Worm (Caenorhabditis elegans): ENCODE data around the gene irk-1.

The irk-1 gene

DNA sequence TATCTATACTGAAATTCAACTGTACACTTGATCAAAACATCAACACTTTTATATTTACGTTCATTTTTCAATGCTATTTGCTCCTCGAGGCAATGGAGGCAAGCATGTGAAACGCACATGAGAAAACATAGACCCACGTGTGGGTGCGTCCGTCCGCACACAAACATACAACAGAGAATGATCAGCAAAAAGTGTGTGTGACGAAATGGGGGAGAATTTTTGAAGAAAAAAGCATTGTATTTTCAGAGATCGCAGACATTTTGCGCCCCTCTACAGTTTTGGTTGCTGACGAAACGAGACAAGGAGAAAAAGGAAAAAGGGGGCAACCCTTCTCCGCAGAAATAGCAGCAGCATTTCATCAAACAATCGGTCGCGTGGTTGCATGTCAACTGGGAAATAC, 27.8 kb downstream of the irk-1 start (continued):
- TF ChIP-seq lin-1 (GFP tag; IDR thresholded peaks at IDR 0.05) (peak; percentile 87), ZK337.2 (GFP tag; IDR thresholded peaks at IDR 0.05) (no peak), mep-1 (tag; optimal IDR thresholded peaks at IDR 0.05) (peak; percentile 87), dpl-1 (GFP tag; optimal IDR thresholded peaks at IDR 0.05) (peak; percentile 55)

- TF ChIP-seq aha-1 (tag) (peak; percentile 99), lin-1 (GFP tag; IDR thresholded peaks at IDR 0.05) (peak; percentile 80), unc-39 (tag; optimal IDR thresholded peaks at IDR 0.05) (no peak), mes-2 (tag; optimal IDR thresholded peaks at IDR 0.05; ENCODE audit: poor library complexity, severe bottlenecking) (no peak), nhr-28 (tag; optimal IDR thresholded peaks at IDR 0.05) (peak; percentile 92), daf-8 (GFP tag; IDR thresholded peaks at IDR 0.05) (no peak), F44E2.7 (GFP tag; IDR thresholded peaks at IDR 0.05) (no peak), lin-39 (tag; optimal IDR thresholded peaks at IDR 0.05) (no peak), dve-1 (tag; optimal IDR thresholded peaks at IDR 0.05; ENCODE audit: insufficient read depth) (peak; percentile 82), skn-1 (tag; optimal IDR thresholded peaks at IDR 0.05) (no peak), sdz-12 (GFP tag; optimal IDR thresholded peaks at IDR 0.05) (peak; percentile 8), nhr-11 (tag; optimal IDR thresholded peaks at IDR 0.05) (peak; percentile 26), nhr-25 (tag; optimal IDR thresholded peaks at IDR 0.05; ENCODE audit: borderline replicate concordance, insufficient read depth) (peak; percentile 72), duxl-1 (tag; optimal IDR thresholded peaks at IDR 0.05; ENCODE audit: poor library complexity) (peak; percentile 21), T26A8.4 (GFP tag; IDR thresholded peaks at IDR 0.05) (peak; percentile 73), php-3 (GFP tag; IDR thresholded peaks at IDR 0.05) (peak; percentile 84), D1046.2 (GFP tag; IDR thresholded peaks at IDR 0.05) (0 out of 2 replicates have a peak, but pooled peaks have one; percentile 31), Y75B8A.6 (GFP tag; IDR thresholded peaks at IDR 0.05) (no peak), snpc-4 (tag; optimal IDR thresholded peaks at IDR 0.05) (no peak), mxl-2 (GFP tag; conservative IDR thresholded peaks at IDR 0.05) (peak; percentile 89), pha-4 (GFP tag; IDR thresholded peaks at IDR 0.05) (peak; percentile 70), pha-4 (tag; optimal IDR thresholded peaks at IDR 0.05) (peak; percentile 37), ztf-7 (tag; optimal IDR thresholded peaks at IDR 0.05) (peak; percentile 79), nhr-6 (tag; optimal IDR thresholded peaks at IDR 0.05) (peak; percentile 62), mdl-1 (tag; optimal IDR thresholded peaks at IDR 0.05) (peak in 1 of 2 experiments; percentile 100), hlh-11 (tag; optimal IDR thresholded peaks at IDR 0.05) (peak; percentile 99), mxl-3 (GFP tag; optimal IDR thresholded peaks at IDR 0.05) (peak; percentile 94), ZK546.5 (tag; optimal IDR thresholded peaks at IDR 0.05) (no peak), nhr-77 (tag; optimal IDR thresholded peaks at IDR 0.05) (peak; percentile 3), ceh-20 (GFP tag; IDR thresholded peaks at IDR 0.05) (peak; percentile 84), saeg-2 (GFP tag; IDR thresholded peaks at IDR 0.05) (peak; percentile 82), rbr-2 (tag; optimal IDR thresholded peaks at IDR 0.05) (peak; percentile 43), ztf-11 (tag; optimal IDR thresholded peaks at IDR 0.05) (no peak), zip-11 (GFP tag; IDR thresholded peaks at IDR 0.05) (no peak), cey-2 (tag; optimal IDR thresholded peaks at IDR 0.05; ENCODE audit: borderline replicate concordance, insufficient read depth) (peak; percentile 75), spr-1 (tag; optimal IDR thresholded peaks at IDR 0.05) (peak; percentile 65), zag-1 (tag; optimal IDR thresholded peaks at IDR 0.05) (no peak), lir-3 (tag; optimal IDR thresholded peaks at IDR 0.05) (no peak), hmg-1.1 (GFP tag; IDR thresholded peaks at IDR 0.05) (peak; percentile 28), T20F7.1 (GFP tag; optimal IDR thresholded peaks at IDR 0.05) (no peak), nhr-42 (GFP tag; IDR thresholded peaks at IDR 0.05) (peak; percentile 66; the same call in 1 of the 2 replicates), lsy-2 (tag; optimal IDR thresholded peaks at IDR 0.05) (peak; percentile 37 to 59), lin-29 (GFP tag; IDR thresholded peaks at IDR 0.05) (peak; percentile 63), gei-8 (GFP tag; optimal IDR thresholded peaks at IDR 0.05) (peak; percentile 85), unc-130 (GFP tag; optimal IDR thresholded peaks at IDR 0.05) (no peak)
Measured at ce11 chrX:6749124-6749822, 28.6 kb downstream of the irk-1 start.

All from whole organism, L4 larva.